Fruit fly (Drosophila melanogaster) whole organism, embryonic: ENCODE results near the gene Obp93a.

Experiments
- C15 ChIP-seq: fragments of 200-800 bp; sonication (Bioruptor generic); IDR thresholded peaks from 3 replicates; pipeline ENCODE4 v1.3.6; 2022; ENCODE audit warnings: missing biosample characterization, missing genetic modification characterization
- CG11456 ChIP-seq: fragments of 200-800 bp; sonication (Bioruptor generic); IDR thresholded peaks from 3 replicates; pipeline ENCODE4 v1.3.6; 2022; ENCODE audit warnings: missing biosample characterization, missing genetic modification characterization
- CG1792 ChIP-seq: fragments of 200-800 bp; sonication (Bioruptor generic); optimal IDR thresholded peaks from 2 replicates; lab custom pipeline; 2016; ENCODE audit warnings: missing biosample characterization, missing genetic modification characterization
- Dll ChIP-seq: fragments of 200-800 bp; sonication (Bioruptor generic); IDR thresholded peaks from 4 replicates; pipeline ENCODE4 v1.3.6; 2022; ENCODE audit warnings: missing biosample characterization, missing genetic modification characterization; ENCODE audit not compliant: partially characterized antibody
- HLHmδ ChIP-seq: fragments of 200-800 bp; sonication (Bioruptor generic); optimal IDR thresholded peaks from 2 replicates; lab custom pipeline; 2018; ENCODE audit warnings: missing biosample characterization, mild to moderate bottlenecking, missing genetic modification characterization, moderate library complexity
- Ravus ChIP-seq: fragments of 200-800 bp; sonication (Bioruptor generic); IDR thresholded peaks from 2 replicates; pipeline ENCODE4 v1.3.6; 2022; ENCODE audit warnings: missing biosample characterization, missing genetic modification characterization
- maf-S ChIP-seq: fragments of 200-800 bp; sonication (Bioruptor generic); optimal IDR thresholded peaks from 2 replicates; lab custom pipeline; 2016; ENCODE audit warnings: missing biosample characterization, missing genetic modification characterization
- pan ChIP-seq, 4 experiments: fragments of >200 bp in 3 of 4; fragments of 200-800 bp in 1 of 4; sonication (Bioruptor generic) in 1 of 4; optimal IDR thresholded peaks in 3 of 4; IDR thresholded peaks in 1 of 4; 2 replicates each; pipeline versions ENCODE4 v1.3.6 to Lab custom; 2017 to 2022; ENCODE audit warnings: missing biosample characterization in 2 of 4, missing genetic modification characterization in 2 of 4, mixed read lengths in 1 of 4

- TF ChIP-seq pan (optimal IDR thresholded peaks at IDR 0.05; lab: Kevin White, UChicago) (no peak), pan (GFP tag; optimal IDR thresholded peaks at IDR 0.05 in 1 of 2, IDR thresholded peaks at IDR 0.05 in 1 of 2) (no peak), Dll (GFP tag; lab: Robert Waterston, UW) (no peak), maf-S (GFP tag; lab: Kevin White, UChicago) (no peak), Ravus (no peak), CG1792 (GFP tag; lab: Kevin White, UChicago) (no peak), CG11456 (GFP tag; lab: Robert Waterston, UW) (no peak), HLHmδ (no peak), C15 (GFP tag; lab: Robert Waterston, UW) (no peak)
Observed at dm6 chr3R:21150090-21150489, 20.6 kb upstream of the Obp93a start.
